Fruit fly (Drosophila melanogaster) whole organism, prepupa: Measurements from ENCODE around the gene bor.

Experiments
- Blimp-1 ChIP-seq: fragments of 200-800 bp; sonication (Bioruptor generic); optimal IDR thresholded peaks from 3 replicates; lab custom pipeline; 2017; ENCODE audit warnings: missing biosample characterization, missing genetic modification characterization, mild to moderate bottlenecking, moderate library complexity, missing genetic modification reagents
- CG11294 ChIP-seq: fragments of 200-800 bp; sonication (Bioruptor generic); IDR thresholded peaks from 2 replicates; pipeline ENCODE4 v1.3.6; 2022; ENCODE audit warnings: missing biosample characterization, missing genetic modification characterization
- CG11762 ChIP-seq: fragments of 200-800 bp; sonication (Bioruptor generic); optimal IDR thresholded peaks from 3 replicates; lab custom pipeline; 2016; ENCODE audit warnings: missing biosample characterization, missing genetic modification characterization; ENCODE audit not compliant: insufficient read depth
- CG11902 ChIP-seq: fragments of 200-800 bp; sonication (Bioruptor generic); optimal IDR thresholded peaks from 3 replicates; lab custom pipeline; 2016; ENCODE audit warnings: missing biosample characterization, missing genetic modification characterization
- CG15336 ChIP-seq: fragments of 200-800 bp; sonication (Bioruptor generic); IDR thresholded peaks from 2 replicates; pipeline ENCODE4 v1.3.6; 2022; ENCODE audit warnings: missing biosample characterization, missing genetic modification characterization
- CG1621 ChIP-seq: fragments of 200-800 bp; sonication (Bioruptor generic); optimal IDR thresholded peaks from 3 replicates; lab custom pipeline; 2018; ENCODE audit warnings: missing biosample characterization, mild to moderate bottlenecking, missing genetic modification characterization
- CG3032 ChIP-seq: fragments of 200-800 bp; optimal IDR thresholded peaks from 2 replicates; lab custom pipeline; 2019; ENCODE audit warnings: missing biosample characterization, mild to moderate bottlenecking, missing genetic modification characterization, moderate library complexity
- CG3919 ChIP-seq: fragments of 200-800 bp; sonication (Bioruptor generic); optimal IDR thresholded peaks from 3 replicates; lab custom pipeline; 2016; ENCODE audit warnings: missing biosample characterization, missing genetic modification characterization
- CG6163 ChIP-seq: fragments of 200-800 bp; sonication (Bioruptor generic); IDR thresholded peaks from 3 replicates; pipeline ENCODE4 v1.3.6; 2022; ENCODE audit warnings: missing biosample characterization, missing genetic modification characterization
- CG6854 ChIP-seq: fragments of 200-800 bp; sonication (Bioruptor generic); optimal IDR thresholded peaks from 2 replicates; lab custom pipeline; 2017; ENCODE audit warnings: missing biosample characterization, mild to moderate bottlenecking, missing genetic modification characterization
- CG7368 ChIP-seq: fragments of 200-800 bp; sonication (Bioruptor generic); optimal IDR thresholded peaks from 3 replicates; lab custom pipeline; 2016; ENCODE audit warnings: missing biosample characterization, missing genetic modification characterization
- CG8119 ChIP-seq: fragments of 200-800 bp; sonication (Bioruptor generic); IDR thresholded peaks from 3 replicates; pipeline ENCODE4 v1.3.6; 2022; ENCODE audit warnings: missing biosample characterization, missing genetic modification characterization
- Eip78C ChIP-seq: fragments of 200-800 bp; sonication (Bioruptor generic); peaks from one replicate; lab custom pipeline; 2016; ENCODE audit warnings: missing biosample characterization, missing genetic modification characterization
- Ets21C ChIP-seq: fragments of 200-800 bp; sonication (Bioruptor generic); optimal IDR thresholded peaks from 3 replicates; lab custom pipeline; 2016; ENCODE audit warnings: missing biosample characterization, missing genetic modification characterization
- Ets96B ChIP-seq: fragments of 200-800 bp; optimal IDR thresholded peaks from 2 replicates; lab custom pipeline; 2019; ENCODE audit warnings: missing biosample characterization, mild to moderate bottlenecking, missing genetic modification characterization, moderate library complexity
- Gug ChIP-seq: fragments of 200-800 bp; sonication (Bioruptor generic); IDR thresholded peaks from 2 replicates; pipeline ENCODE4 v1.3.6; 2022; ENCODE audit warnings: missing biosample characterization, missing genetic modification characterization
- Hr38 ChIP-seq: sonication (Bioruptor generic); optimal IDR thresholded peaks from 2 replicates; lab custom pipeline; 2016; ENCODE audit warnings: missing biosample characterization, missing genetic modification characterization
- Hr39 ChIP-seq: fragments of 200-800 bp; sonication (Bioruptor generic); optimal IDR thresholded peaks from 2 replicates; lab custom pipeline; 2016; ENCODE audit warnings: missing biosample characterization, missing genetic modification characterization
- Hr4 ChIP-seq: fragments of 200-800 bp; sonication (Bioruptor generic); optimal IDR thresholded peaks from 3 replicates; lab custom pipeline; 2016; ENCODE audit warnings: missing biosample characterization, missing genetic modification characterization
- Lpt ChIP-seq: fragments of 200-800 bp; sonication (Bioruptor generic); optimal IDR thresholded peaks from 3 replicates; lab custom pipeline; 2016; ENCODE audit warnings: missing biosample characterization, missing genetic modification characterization
- Met ChIP-seq: fragments of 200-800 bp; sonication (Bioruptor generic); optimal IDR thresholded peaks from 3 replicates; lab custom pipeline; 2016; ENCODE audit warnings: missing biosample characterization, missing genetic modification characterization
- OdsH ChIP-seq: fragments of 200-800 bp; sonication (Bioruptor generic); optimal IDR thresholded peaks from 3 replicates; lab custom pipeline; 2016; ENCODE audit warnings: missing biosample characterization, missing genetic modification characterization
- Smox ChIP-seq: fragments of 200-800 bp; sonication (Bioruptor generic); optimal IDR thresholded peaks from 3 replicates; lab custom pipeline; 2016; ENCODE audit warnings: missing biosample characterization, missing genetic modification characterization
- Sox102F ChIP-seq: fragments of 200-800 bp; sonication (Bioruptor generic); optimal IDR thresholded peaks from 2 replicates; lab custom pipeline; 2016; ENCODE audit warnings: missing biosample characterization, mild to moderate bottlenecking, missing genetic modification characterization
- Sox14 ChIP-seq: fragments of 200-800 bp; sonication (Bioruptor generic); optimal IDR thresholded peaks from 3 replicates; lab custom pipeline; 2016; ENCODE audit warnings: missing biosample characterization, missing genetic modification characterization
- achi ChIP-seq: fragments of 200-800 bp; sonication (Bioruptor generic); optimal IDR thresholded peaks from 3 replicates; lab custom pipeline; 2016; ENCODE audit warnings: missing biosample characterization, missing genetic modification characterization
- acj6 ChIP-seq: fragments of 200-800 bp; sonication (Bioruptor generic); optimal IDR thresholded peaks from 3 replicates; lab custom pipeline; 2016; ENCODE audit warnings: missing biosample characterization, missing genetic modification characterization
- cyc ChIP-seq: fragments of 200-800 bp; sonication (Bioruptor generic); optimal IDR thresholded peaks from 3 replicates; lab custom pipeline; 2016; ENCODE audit warnings: missing biosample characterization, missing genetic modification characterization
- dac ChIP-seq: fragments of 200-800 bp; sonication (Bioruptor generic); optimal IDR thresholded peaks from 2 replicates; lab custom pipeline; 2017; ENCODE audit warnings: missing biosample characterization, mild to moderate bottlenecking, missing genetic modification characterization
- dsx ChIP-seq: fragments of 200-800 bp; optimal IDR thresholded peaks from 3 replicates; lab custom pipeline; 2019; ENCODE audit warnings: missing biosample characterization, mild to moderate bottlenecking, missing genetic modification characterization, moderate library complexity; ENCODE audit not compliant: poor library complexity, severe bottlenecking
- esn ChIP-seq: fragments of 200-800 bp; sonication (Bioruptor generic); optimal IDR thresholded peaks from 2 replicates; lab custom pipeline; 2016; ENCODE audit warnings: missing biosample characterization, mild to moderate bottlenecking, missing genetic modification characterization, moderate library complexity
- fd59A ChIP-seq: fragments of 200-800 bp; sonication (Bioruptor generic); optimal IDR thresholded peaks from 2 replicates; lab custom pipeline; 2017; ENCODE audit warnings: missing biosample characterization, mild to moderate bottlenecking, missing genetic modification characterization, missing genetic modification reagents
- lz ChIP-seq: fragments of 200-800 bp; sonication (Bioruptor generic); optimal IDR thresholded peaks from 3 replicates; lab custom pipeline; 2016; ENCODE audit warnings: missing biosample characterization, missing genetic modification characterization
- salr ChIP-seq, 2 experiments: fragments of 200-800 bp; sonication (Bioruptor generic); optimal IDR thresholded peaks; 3 replicates each; lab custom pipeline; 2016 to 2018; ENCODE audit warnings: missing biosample characterization in 2 of 2, missing genetic modification characterization in 2 of 2, mild to moderate bottlenecking in 1 of 2
- spab ChIP-seq: fragments of 200-800 bp; sonication (Bioruptor generic); optimal IDR thresholded peaks from 2 replicates; lab custom pipeline; 2017; ENCODE audit warnings: missing biosample characterization, mild to moderate bottlenecking, missing genetic modification characterization, missing genetic modification reagents
- ss ChIP-seq, 2 experiments: fragments of 200-800 bp; sonication (Bioruptor generic); optimal IDR thresholded peaks; 2 replicates in 1 of 2; 3 replicates in 1 of 2; lab custom pipeline; 2017 to 2018; ENCODE audit warnings: mild to moderate bottlenecking in 2 of 2, missing biosample characterization in 2 of 2, missing genetic modification characterization in 2 of 2, moderate library complexity in 1 of 2
- svp ChIP-seq: fragments of 200-800 bp; sonication (Bioruptor generic); peaks from one replicate; lab custom pipeline; 2016; ENCODE audit warnings: missing biosample characterization, missing genetic modification characterization
- topi ChIP-seq: fragments of 200-800 bp; sonication (Bioruptor generic); optimal IDR thresholded peaks from 3 replicates; lab custom pipeline; 2016; ENCODE audit warnings: missing biosample characterization, missing genetic modification characterization

bor gene

DNA sequence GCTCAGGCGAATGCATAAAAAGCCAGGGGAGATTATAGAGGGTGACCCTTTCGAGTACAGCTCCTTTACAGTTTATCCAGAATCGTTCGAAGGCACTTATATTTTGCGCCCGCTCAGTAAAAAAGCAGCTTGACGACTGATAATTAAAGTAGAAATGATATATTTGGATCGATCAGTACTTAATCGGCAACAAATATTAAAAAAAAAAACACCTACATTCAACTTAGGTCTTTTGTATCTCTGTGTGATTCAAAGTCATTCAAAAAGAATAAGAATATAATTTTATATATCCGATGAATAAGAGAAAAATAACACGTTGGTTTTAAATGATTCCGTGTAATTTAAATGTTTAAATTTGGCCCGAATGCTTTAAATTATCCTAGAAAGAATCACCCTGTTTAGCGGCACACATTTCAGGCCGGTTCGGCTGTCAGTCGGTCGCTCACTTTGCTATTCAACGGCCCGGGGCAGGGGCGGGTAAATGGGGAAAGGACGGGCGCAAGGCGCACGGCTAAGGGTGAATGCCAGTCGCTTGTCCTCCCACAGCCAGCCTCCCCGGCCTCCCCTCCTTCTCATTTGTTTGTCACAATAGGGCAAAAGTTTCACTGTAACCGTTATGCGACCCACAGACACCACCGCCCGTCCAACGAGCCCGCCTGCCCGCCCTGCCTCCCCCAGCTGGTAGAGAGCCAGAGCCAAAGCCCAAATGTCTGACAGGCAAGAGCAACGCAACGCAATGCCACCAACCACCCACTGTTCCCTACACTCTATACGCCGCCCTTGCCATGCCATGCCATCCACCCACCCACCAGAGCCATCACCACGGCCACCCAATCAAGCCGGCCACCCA, 50.8 kb downstream of the bor start (continued):
- TF ChIP-seq Smox (GFP tag; lab: Kevin White, UChicago) (peak; percentile 36), Lpt (peak; percentile 28), cyc (GFP tag; lab: Kevin White, UChicago) (peak; percentile 43), OdsH (GFP tag; lab: Kevin White, UChicago) (peak; percentile 21), Hr39 (no peak), CG11762 (GFP tag; lab: Kevin White, UChicago) (peak; percentile 24), dac (GFP tag; lab: Kevin White, UChicago) (no peak), CG7368 (GFP tag; lab: Kevin White, UChicago) (peak; percentile 80), ss (GFP tag; optimal IDR thresholded peaks at IDR 0.05; lab: Kevin White, UChicago) (peak in 1 of 2 experiments; percentile 28), Eip78C (GFP tag; lab: Kevin White, UChicago) (peak; percentile 89), CG3032 (peak; percentile 44), salr (GFP tag; optimal IDR thresholded peaks at IDR 0.05; lab: Kevin White, UChicago) (peak in 1 of 2 experiments; percentile 39), lz (peak; percentile 34), CG15336 (GFP tag; lab: Robert Waterston, UW) (peak; percentile 19), Hr4 (GFP tag; lab: Kevin White, UChicago) (peak; percentile 35), Ets96B (tag; lab: Kevin White, UChicago) (peak; percentile 49), fd59A (GFP tag; lab: Kevin White, UChicago) (peak; percentile 30), spab (GFP tag; lab: Kevin White, UChicago) (peak; percentile 36), Ets21C (no peak), CG11294 (no peak), acj6 (GFP tag; lab: Kevin White, UChicago) (peak; percentile 25), CG8119 (peak; percentile 26; the same call in 1 of the 3 replicates), Gug (GFP tag; lab: Robert Waterston, UW) (no peak), Sox14 (no peak), svp (peak; percentile 45), achi (GFP tag; lab: Kevin White, UChicago) (peak; percentile 14), topi (GFP tag; lab: Kevin White, UChicago) (peak; percentile 42)

DNA sequence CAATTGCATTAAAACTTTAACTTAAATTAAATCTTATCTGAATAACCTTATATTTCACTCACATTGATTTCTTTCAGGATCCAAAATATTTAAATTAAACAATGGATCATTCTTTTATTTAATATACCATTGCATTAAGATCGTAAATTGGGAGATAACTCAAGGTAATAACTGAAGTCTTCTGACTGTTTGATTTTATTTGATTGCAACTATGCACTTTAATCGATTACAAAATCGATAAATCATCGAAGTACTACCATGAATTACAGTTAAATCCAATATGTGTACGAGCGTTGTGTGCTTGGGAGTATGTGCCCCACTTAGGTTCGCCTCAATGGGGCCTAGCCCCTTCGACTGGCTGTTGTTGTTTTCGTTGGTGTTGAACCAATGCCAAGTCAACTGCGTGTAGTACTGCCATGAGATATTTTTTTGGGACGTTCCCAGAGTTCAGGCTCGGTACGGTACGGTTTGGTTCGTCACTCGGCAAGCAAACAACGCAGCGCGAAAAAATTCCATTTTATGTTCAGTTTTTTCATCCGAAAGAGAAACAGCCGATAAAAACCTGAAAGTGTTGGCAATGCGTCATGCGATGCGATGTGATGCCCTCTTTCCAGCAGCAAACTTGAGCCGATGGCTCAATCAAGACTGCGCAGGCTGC, 51.9 kb downstream of the bor start:
- TF ChIP-seq CG6163 (GFP tag; lab: Robert Waterston, UW) (peak; percentile 48; the same call in 1 of the 3 replicates), CG6854 (GFP tag; lab: Kevin White, UChicago) (peak; percentile 39), Sox102F (GFP tag; lab: Kevin White, UChicago) (peak; percentile 7), Met (peak; percentile 26), Blimp-1 (GFP tag; lab: Kevin White, UChicago) (peak; percentile 36), CG3919 (GFP tag; lab: Kevin White, UChicago) (peak; percentile 7), svp (peak; percentile 58), CG1621 (tag; lab: Kevin White, UChicago) (peak; percentile 4), esn (GFP tag; lab: Kevin White, UChicago) (peak; percentile 17), salr (GFP tag; optimal IDR thresholded peaks at IDR 0.05; lab: Kevin White, UChicago) (no peak), dsx (GFP tag; lab: Kevin White, UChicago) (no peak), Eip78C (GFP tag; lab: Kevin White, UChicago) (peak; percentile 62), Hr38 (GFP tag; lab: Kevin White, UChicago) (no peak), CG11902 (GFP tag; lab: Kevin White, UChicago) (no peak)
